Fruit fly (Drosophila melanogaster) whole organism, pupa: Measurements from ENCODE around the gene Ir7e.
A peak's percentile ranks its signal among the peaks of the same experiment; 100 is the strongest.

Experiments used
- CG10348 ChIP-seq: fragments of 200-800 bp; sonication (Bioruptor generic); IDR thresholded peaks from 2 replicates; pipeline ENCODE4 v1.3.6; 2022; ENCODE audit warnings: missing biosample characterization, missing genetic modification characterization
- CG12605 ChIP-seq: fragments of 200-800 bp; sonication (Bioruptor generic); IDR thresholded peaks from 2 replicates; pipeline ENCODE4 v1.3.6; 2022; ENCODE audit warnings: missing biosample characterization, missing genetic modification characterization
- CG13204 ChIP-seq: fragments of 200-800 bp; sonication (Bioruptor generic); optimal IDR thresholded peaks from 2 replicates; lab custom pipeline; 2018; ENCODE audit warnings: missing biosample characterization, mild to moderate bottlenecking, missing genetic modification characterization, moderate library complexity
- CG14655 ChIP-seq: fragments of 200-800 bp; sonication (Bioruptor generic); optimal IDR thresholded peaks from 3 replicates; lab custom pipeline; 2017; ENCODE audit warnings: mild to moderate bottlenecking, missing biosample characterization, missing genetic modification reagents, missing genetic modification characterization
- CG15710 ChIP-seq: fragments of 200-800 bp; sonication (Bioruptor generic); optimal IDR thresholded peaks from 2 replicates; lab custom pipeline; 2018; ENCODE audit warnings: missing biosample characterization, mild to moderate bottlenecking, missing genetic modification characterization, moderate library complexity
- CG17806 ChIP-seq: fragments of 200-800 bp; sonication (Bioruptor generic); optimal IDR thresholded peaks from 2 replicates; lab custom pipeline; 2018; ENCODE audit warnings: missing biosample characterization, mild to moderate bottlenecking, missing genetic modification characterization, moderate library complexity
- CG32121 ChIP-seq: fragments of 200-800 bp; sonication (Bioruptor generic); IDR thresholded peaks from 2 replicates; pipeline ENCODE4 v1.3.6; 2022; ENCODE audit warnings: missing biosample characterization, missing genetic modification characterization
- CG34367 ChIP-seq: fragments of 200-800 bp; sonication (Bioruptor generic); optimal IDR thresholded peaks from 2 replicates; lab custom pipeline; 2018; ENCODE audit warnings: missing biosample characterization, mild to moderate bottlenecking, missing genetic modification characterization
- CG4496 ChIP-seq: fragments of 200-800 bp; sonication (Bioruptor generic); IDR thresholded peaks from 3 replicates; pipeline ENCODE4 v1.3.6; 2022; ENCODE audit warnings: missing biosample characterization, missing genetic modification characterization
- CG8159 ChIP-seq: fragments of 200-800 bp; sonication (Bioruptor generic); optimal IDR thresholded peaks from 3 replicates; lab custom pipeline; 2018; ENCODE audit warnings: missing biosample characterization, mild to moderate bottlenecking, missing genetic modification characterization, moderate library complexity
- CG8301 ChIP-seq: fragments of 200-800 bp; sonication (Bioruptor generic); optimal IDR thresholded peaks from 2 replicates; lab custom pipeline; 2018; ENCODE audit warnings: missing biosample characterization, mild to moderate bottlenecking, missing genetic modification characterization
- CG9948 ChIP-seq: fragments of 200-800 bp; sonication (Bioruptor generic); optimal IDR thresholded peaks from 2 replicates; lab custom pipeline; 2018; ENCODE audit warnings: missing biosample characterization, mild to moderate bottlenecking, missing genetic modification characterization, moderate library complexity
- D1 ChIP-seq: fragments of 200-800 bp; sonication (Bioruptor generic); optimal IDR thresholded peaks from 2 replicates; lab custom pipeline; 2018; ENCODE audit warnings: missing biosample characterization, mild to moderate bottlenecking, missing genetic modification characterization, moderate library complexity
- EcR ChIP-seq: fragments of 200-800 bp; sonication (Bioruptor generic); optimal IDR thresholded peaks from 3 replicates; lab custom pipeline; 2019; ENCODE audit warnings: missing biosample characterization, missing genetic modification characterization, mild to moderate bottlenecking, moderate library complexity, missing genetic modification reagents
- Ets98B ChIP-seq: fragments of 200-800 bp; sonication (Bioruptor generic); IDR thresholded peaks from 2 replicates; pipeline ENCODE4 v1.3.6; 2022; ENCODE audit warnings: missing biosample characterization, missing genetic modification characterization
- Pif1A ChIP-seq: fragments of 200-800 bp; sonication (Bioruptor generic); optimal IDR thresholded peaks from 3 replicates; lab custom pipeline; 2016; ENCODE audit warnings: missing biosample characterization, missing genetic modification characterization
- Pif1B ChIP-seq: fragments of 200-800 bp; sonication (Bioruptor generic); optimal IDR thresholded peaks from 3 replicates; lab custom pipeline; 2016; ENCODE audit warnings: missing biosample characterization, missing genetic modification characterization
- Snoo ChIP-seq: fragments of 200-800 bp; sonication (Bioruptor generic); optimal IDR thresholded peaks from 3 replicates; lab custom pipeline; 2017; ENCODE audit warnings: missing biosample characterization, mild to moderate bottlenecking, missing genetic modification characterization, inconsistent platforms
- fd96Ca ChIP-seq: fragments of 200-800 bp; sonication (Bioruptor generic); IDR thresholded peaks from 3 replicates; pipeline ENCODE4 v1.3.6; 2022; ENCODE audit warnings: missing biosample characterization, missing genetic modification characterization
- gl ChIP-seq: fragments of 200-800 bp; sonication (Bioruptor generic); optimal IDR thresholded peaks from 2 replicates; lab custom pipeline; 2018; ENCODE audit warnings: missing biosample characterization, mild to moderate bottlenecking, missing genetic modification characterization
- rn ChIP-seq: fragments of 200-800 bp; sonication (Bioruptor generic); IDR thresholded peaks from 2 replicates; pipeline ENCODE4 v1.3.6; 2022; ENCODE audit warnings: missing biosample characterization, missing genetic modification characterization

The Ir7e gene

DNA sequence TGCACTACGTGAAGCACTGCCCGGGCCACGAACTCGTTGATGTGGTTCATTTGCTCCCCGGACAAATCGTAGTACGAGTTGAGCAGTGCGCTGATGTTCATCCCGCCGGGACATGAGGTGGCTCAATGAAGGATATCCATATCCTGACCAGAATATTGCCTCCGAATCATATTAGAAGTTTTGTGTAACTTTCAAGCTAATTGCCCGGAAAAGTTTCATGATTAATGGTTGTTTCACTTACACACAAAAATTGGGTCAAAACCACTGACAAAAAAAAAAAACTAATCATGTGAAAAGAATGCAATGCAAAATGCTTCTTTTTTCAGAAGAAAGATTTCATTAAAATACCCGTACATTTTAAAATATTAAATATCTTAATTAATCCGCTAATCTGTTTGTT, at the start of gene Ir7e:
Gene Ir7e, minus strand, starts transcription at position 101 of the 400 bp plus-strand sequence.
- TF ChIP-seq CG15710 (tag; lab: Kevin White, UChicago): no peak
- TF ChIP-seq EcR (GFP tag; lab: Kevin White, UChicago): no peak
- TF ChIP-seq CG13204: no peak
- no peak for TF ChIP-seq fd96Ca (GFP tag; lab: Robert Waterston, UW)
- no peak for TF ChIP-seq CG4496
- TF ChIP-seq CG9948: no peak
- no peak for TF ChIP-seq gl (tag; lab: Kevin White, UChicago)
- TF ChIP-seq Snoo (tag; lab: Kevin White, UChicago): no peak
- TF ChIP-seq CG32121 (GFP tag; lab: Robert Waterston, UW): no peak
- TF ChIP-seq CG12605 (GFP tag; lab: Robert Waterston, UW): no peak
- no peak for TF ChIP-seq CG14655 (GFP tag; lab: Kevin White, UChicago)
- TF ChIP-seq CG10348: no peak
- TF ChIP-seq Pif1A (GFP tag; lab: Kevin White, UChicago): no peak
- no peak for TF ChIP-seq Ets98B (GFP tag; lab: Robert Waterston, UW)

dm6 chrX:7931028-7931549, 49.6 kb upstream of the Ir7e start, which contains the start of gene mahe:
Gene mahe (minus strand): TSS chrX:7931382.
- TF ChIP-seq CG32121 (GFP tag; lab: Robert Waterston, UW) (peak; percentile 25; the same call in 1 of the 2 replicates), CG34367 (tag; lab: Kevin White, UChicago) (no peak), Pif1B (peak; percentile 0), Ets98B (GFP tag; lab: Robert Waterston, UW) (0 out of 2 replicates have a peak, but pooled peaks have one; percentile 4), CG12605 (GFP tag; lab: Robert Waterston, UW) (peak; percentile 31; the same call in 1 of the 2 replicates)
- TF ChIP-seq, all 21 proteins: peak for 4

DNA sequence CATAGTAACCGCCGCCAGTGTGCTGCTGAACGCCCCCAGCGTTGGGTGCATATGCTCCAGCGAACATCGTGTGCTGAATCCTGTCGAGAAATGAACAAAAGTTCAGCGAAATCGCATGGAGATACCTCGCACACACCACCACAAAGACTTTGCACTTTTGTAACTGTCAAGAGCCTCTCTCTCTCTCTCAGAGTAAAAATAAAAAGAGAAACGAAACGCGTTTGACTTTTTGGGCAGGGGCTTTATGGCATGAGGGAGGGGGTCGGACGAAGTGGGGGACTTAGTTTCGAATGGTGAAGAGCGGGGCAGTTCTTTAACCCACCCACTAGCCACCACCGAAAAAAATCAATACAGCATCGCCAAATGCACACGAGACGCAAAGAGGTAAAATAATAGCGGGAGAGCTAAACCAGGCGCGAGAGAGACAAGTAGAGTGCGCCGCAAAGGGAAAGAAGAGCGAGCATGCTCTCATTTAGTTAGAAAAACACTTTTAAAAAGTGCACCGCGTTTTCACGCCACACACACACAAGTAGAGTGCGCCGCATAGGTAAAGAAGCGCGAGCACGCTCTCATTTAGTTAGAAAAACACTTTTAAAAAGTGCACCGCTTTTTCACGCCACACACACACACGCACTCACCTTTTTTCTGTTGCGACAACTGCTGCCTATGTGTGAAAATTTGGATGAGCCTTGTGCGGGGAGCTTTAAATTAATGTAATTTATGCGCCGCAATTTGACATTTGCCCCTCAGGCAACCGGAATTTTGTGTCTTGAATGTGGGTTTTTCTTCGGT, 49.0 kb upstream of the Ir7e start:
- TF ChIP-seq gl (tag; lab: Kevin White, UChicago): no peak
- TF ChIP-seq EcR (GFP tag; lab: Kevin White, UChicago): peak; percentile 40
- TF ChIP-seq CG32121 (GFP tag; lab: Robert Waterston, UW): 0 out of 2 replicates have a peak, but pooled peaks have one; percentile 34
- TF ChIP-seq Snoo (tag; lab: Kevin White, UChicago): peak; percentile 5
- TF ChIP-seq CG8301 (tag; lab: Kevin White, UChicago): peak; percentile 20
- peak; percentile 40; the same call in 1 of the 2 replicates for TF ChIP-seq CG12605 (GFP tag; lab: Robert Waterston, UW)

DNA sequence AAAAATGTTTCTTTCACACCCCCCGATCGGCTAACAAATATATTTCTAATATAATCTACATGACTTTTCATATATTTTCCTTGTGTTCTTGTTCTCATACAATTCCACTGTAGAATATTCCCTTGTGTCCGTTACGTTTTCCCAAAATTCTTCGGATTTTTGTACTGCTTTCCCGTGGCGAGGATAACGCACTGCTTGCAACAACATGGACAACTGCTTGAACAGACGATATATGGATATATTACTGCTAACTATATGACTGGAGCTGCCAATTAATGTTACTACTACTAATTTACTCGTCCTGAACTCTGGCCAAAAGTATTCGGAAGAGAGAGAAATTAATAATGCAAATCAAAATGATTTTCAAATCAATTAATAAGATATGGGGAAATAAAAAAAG, 43.4 kb upstream of the Ir7e start:
- TF ChIP-seq rn: no peak
- no peak for TF ChIP-seq gl (tag; lab: Kevin White, UChicago)
- TF ChIP-seq CG4496: no peak

DNA sequence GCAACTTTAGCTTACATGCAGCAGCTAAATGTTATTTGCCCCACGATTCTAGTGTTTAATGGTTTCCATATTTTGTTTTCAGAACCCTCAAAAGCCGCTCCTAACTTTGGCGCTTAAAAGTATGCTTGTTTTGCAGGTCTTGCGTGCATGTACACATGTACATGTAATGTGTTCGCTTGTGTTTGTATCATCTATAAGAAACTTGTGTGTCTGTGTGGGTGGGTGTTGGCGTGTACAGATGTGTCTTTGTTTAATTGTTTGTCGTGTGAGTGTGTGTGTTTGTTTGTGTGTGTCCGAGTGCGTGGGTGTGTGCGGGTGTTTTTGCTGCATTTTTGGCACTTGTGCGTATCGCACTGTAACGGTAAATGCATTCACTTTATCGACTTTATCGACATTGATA, 41.6 kb upstream of the Ir7e start:
- no peak for TF ChIP-seq CG8159 (tag; lab: Kevin White, UChicago)
- TF ChIP-seq CG32121 (GFP tag; lab: Robert Waterston, UW): peak; percentile 35; the same call in 1 of the 2 replicates

- TF ChIP-seq EcR (GFP tag; lab: Kevin White, UChicago) (peak; percentile 12), CG14655 (GFP tag; lab: Kevin White, UChicago) (no peak), gl (tag; lab: Kevin White, UChicago) (peak; percentile 42), D1 (tag; lab: Kevin White, UChicago) (no peak), CG34367 (tag; lab: Kevin White, UChicago) (peak; percentile 45), Pif1B (no peak), CG4496 (peak; percentile 81; the same call in 2 of the 3 replicates), CG9948 (peak; percentile 31), CG10348 (no peak), CG13204 (no peak), fd96Ca (GFP tag; lab: Robert Waterston, UW) (no peak), Snoo (tag; lab: Kevin White, UChicago) (peak; percentile 61), Ets98B (GFP tag; lab: Robert Waterston, UW) (peak; percentile 64; the same call in 1 of the 2 replicates), Pif1A (GFP tag; lab: Kevin White, UChicago) (no peak), CG8159 (tag; lab: Kevin White, UChicago) (no peak), CG32121 (GFP tag; lab: Robert Waterston, UW) (peak; percentile 59), CG17806 (tag; lab: Kevin White, UChicago) (peak; percentile 43), CG8301 (tag; lab: Kevin White, UChicago) (peak; percentile 50), rn (no peak), CG12605 (GFP tag; lab: Robert Waterston, UW) (no peak), CG15710 (tag; lab: Kevin White, UChicago) (peak; percentile 62)
Measured at dm6 chrX:7920081-7920688, 38.7 kb upstream of the Ir7e start, which contains the start of the genes hdm and Ykt6. Gene hdm (minus strand): TSS chrX:7920131. Gene Ykt6 (plus strand): TSS chrX:7920409.
